Fruit fly (Drosophila melanogaster) whole organism, wandering third instar larva: Measurements from ENCODE around the gene CG5592.

Experiments
- Dfd ChIP-seq: fragments of >200 bp; optimal IDR thresholded peaks from 2 replicates; lab custom pipeline; 2017; ENCODE audit warnings: missing biosample characterization, missing genetic modification characterization
- Hr78 ChIP-seq: fragments of >200 bp; optimal IDR thresholded peaks from 2 replicates; lab custom pipeline; 2017; ENCODE audit warnings: missing biosample characterization, missing genetic modification characterization
- Myc ChIP-seq: fragments of >200 bp; optimal IDR thresholded peaks from 2 replicates; lab custom pipeline; 2017
- OdsH ChIP-seq: fragments of 200-800 bp; sonication (Bioruptor generic); optimal IDR thresholded peaks from 2 replicates; lab custom pipeline; 2016; ENCODE audit warnings: missing biosample characterization, mild to moderate bottlenecking, missing genetic modification characterization
- br ChIP-seq: fragments of 200-800 bp; sonication (Bioruptor generic); optimal IDR thresholded peaks from 2 replicates; lab custom pipeline; 2016; ENCODE audit warnings: missing biosample characterization, missing genetic modification characterization
- foxo ChIP-seq, 2 experiments: fragments of 200-800 bp; sonication (Bioruptor generic); optimal IDR thresholded peaks; 2 replicates in 1 of 2; 3 replicates in 1 of 2; lab custom pipeline; 2016 to 2017; ENCODE audit warnings: missing biosample characterization in 2 of 2, missing genetic modification characterization in 2 of 2
- psq ChIP-seq: fragments of 200-800 bp; sonication (Bioruptor generic); optimal IDR thresholded peaks from 3 replicates; lab custom pipeline; 2017; ENCODE audit warnings: missing biosample characterization, mild to moderate bottlenecking, missing genetic modification characterization, moderate library complexity
- tai ChIP-seq: sonication (Bioruptor generic); optimal IDR thresholded peaks from 2 replicates; lab custom pipeline; 2016; ENCODE audit warnings: missing biosample characterization, missing genetic modification characterization
- usp ChIP-seq: fragments of >200 bp; optimal IDR thresholded peaks from 2 replicates; lab custom pipeline; 2017; ENCODE audit warnings: missing biosample characterization, missing genetic modification characterization

DNA sequence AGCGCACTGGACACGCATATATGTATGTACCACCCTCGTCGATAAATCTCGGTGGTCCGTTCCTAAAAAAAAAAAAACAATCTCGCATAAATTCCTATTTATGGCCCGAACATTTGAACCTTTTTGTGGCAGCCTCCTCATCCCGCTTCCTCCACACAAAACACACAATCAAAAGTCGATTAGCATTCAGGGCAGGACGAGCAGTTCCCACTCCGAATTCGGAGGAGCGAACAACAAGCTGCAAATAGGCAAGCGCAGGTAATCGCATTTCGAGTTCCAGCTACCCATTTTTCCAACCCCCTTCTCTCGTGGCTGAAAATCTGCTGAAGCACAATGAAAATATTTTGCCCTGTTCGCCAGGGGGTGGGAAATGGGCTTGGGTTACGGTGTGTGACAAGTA, 5.6 kb upstream of the CG5592 start:
- TF ChIP-seq tai (no peak), psq (GFP tag; lab: Kevin White, UChicago) (no peak), foxo (GFP tag; optimal IDR thresholded peaks at IDR 0.05; lab: Kevin White, UChicago) (no peak), OdsH (GFP tag; lab: Kevin White, UChicago) (no peak), Myc (lab: Kevin White, UChicago) (no peak), usp (GFP tag; lab: Kevin White, UChicago) (no peak), br (GFP tag; lab: Kevin White, UChicago) (no peak), Hr78 (GFP tag; lab: Kevin White, UChicago) (no peak), Dfd (no peak)
